Fruit fly (Drosophila melanogaster) whole organism, prepupa: Measurements from ENCODE around the gene Lcp65Ag2.

Experiments
- CG10631 ChIP-seq: fragments of 200-800 bp; sonication (Bioruptor generic); optimal IDR thresholded peaks from 2 replicates; lab custom pipeline; 2016; ENCODE audit warnings: missing biosample characterization, missing genetic modification characterization
- CG10669 ChIP-seq: fragments of 200-800 bp; sonication (Bioruptor generic); optimal IDR thresholded peaks from 3 replicates; lab custom pipeline; 2018; ENCODE audit warnings: missing biosample characterization, mild to moderate bottlenecking, missing genetic modification characterization, moderate library complexity
- CG11902 ChIP-seq: fragments of 200-800 bp; sonication (Bioruptor generic); optimal IDR thresholded peaks from 3 replicates; lab custom pipeline; 2016; ENCODE audit warnings: missing biosample characterization, missing genetic modification characterization
- CG15336 ChIP-seq: fragments of 200-800 bp; sonication (Bioruptor generic); IDR thresholded peaks from 2 replicates; pipeline ENCODE4 v1.3.6; 2022; ENCODE audit warnings: missing biosample characterization, missing genetic modification characterization
- CG1621 ChIP-seq: fragments of 200-800 bp; sonication (Bioruptor generic); optimal IDR thresholded peaks from 3 replicates; lab custom pipeline; 2018; ENCODE audit warnings: missing biosample characterization, mild to moderate bottlenecking, missing genetic modification characterization
- CG16779 ChIP-seq: fragments of 200-800 bp; sonication (Bioruptor generic); optimal IDR thresholded peaks from 3 replicates; lab custom pipeline; 2017; ENCODE audit warnings: missing biosample characterization, mild to moderate bottlenecking, missing genetic modification characterization
- CG3032 ChIP-seq: fragments of 200-800 bp; optimal IDR thresholded peaks from 2 replicates; lab custom pipeline; 2019; ENCODE audit warnings: missing biosample characterization, mild to moderate bottlenecking, missing genetic modification characterization, moderate library complexity
- CG31627 ChIP-seq: fragments of 200-800 bp; sonication (Bioruptor generic); optimal IDR thresholded peaks from 3 replicates; lab custom pipeline; 2016; ENCODE audit warnings: missing biosample characterization, missing genetic modification characterization
- CG32006 ChIP-seq: fragments of 200-800 bp; sonication (Bioruptor generic); optimal IDR thresholded peaks from 3 replicates; lab custom pipeline; 2017; ENCODE audit warnings: missing biosample characterization, mild to moderate bottlenecking, missing genetic modification characterization
- CG34406 ChIP-seq: fragments of 200-800 bp; sonication (Bioruptor generic); optimal IDR thresholded peaks from 3 replicates; lab custom pipeline; 2016; ENCODE audit warnings: missing biosample characterization, missing genetic modification characterization
- CG3919 ChIP-seq: fragments of 200-800 bp; sonication (Bioruptor generic); optimal IDR thresholded peaks from 3 replicates; lab custom pipeline; 2016; ENCODE audit warnings: missing biosample characterization, missing genetic modification characterization
- CG4318 ChIP-seq: fragments of 200-800 bp; sonication (Bioruptor generic); optimal IDR thresholded peaks from 3 replicates; lab custom pipeline; 2017; ENCODE audit warnings: missing biosample characterization, mild to moderate bottlenecking, missing genetic modification characterization
- CG6163 ChIP-seq: fragments of 200-800 bp; sonication (Bioruptor generic); IDR thresholded peaks from 3 replicates; pipeline ENCODE4 v1.3.6; 2022; ENCODE audit warnings: missing biosample characterization, missing genetic modification characterization
- CG6276 ChIP-seq: fragments of 200-800 bp; sonication (Bioruptor generic); optimal IDR thresholded peaks from 2 replicates; lab custom pipeline; 2017; ENCODE audit warnings: missing biosample characterization, mild to moderate bottlenecking, missing genetic modification characterization
- CG6854 ChIP-seq: fragments of 200-800 bp; sonication (Bioruptor generic); optimal IDR thresholded peaks from 2 replicates; lab custom pipeline; 2017; ENCODE audit warnings: missing biosample characterization, mild to moderate bottlenecking, missing genetic modification characterization
- CG7368 ChIP-seq: fragments of 200-800 bp; sonication (Bioruptor generic); optimal IDR thresholded peaks from 3 replicates; lab custom pipeline; 2016; ENCODE audit warnings: missing biosample characterization, missing genetic modification characterization
- CG8119 ChIP-seq: fragments of 200-800 bp; sonication (Bioruptor generic); IDR thresholded peaks from 3 replicates; pipeline ENCODE4 v1.3.6; 2022; ENCODE audit warnings: missing biosample characterization, missing genetic modification characterization
- CG8319 ChIP-seq: fragments of 200-800 bp; sonication (Bioruptor generic); optimal IDR thresholded peaks from 3 replicates; lab custom pipeline; 2016; ENCODE audit warnings: missing biosample characterization, missing genetic modification characterization
- CG8632 ChIP-seq: fragments of 200-800 bp; sonication (Bioruptor generic); optimal IDR thresholded peaks from 3 replicates; lab custom pipeline; 2016; ENCODE audit warnings: missing biosample characterization, missing genetic modification characterization
- CG9139 ChIP-seq: fragments of 200-800 bp; sonication (Bioruptor generic); optimal IDR thresholded peaks from 3 replicates; lab custom pipeline; 2017; ENCODE audit warnings: missing biosample characterization, mild to moderate bottlenecking, missing genetic modification characterization
- Eip75B ChIP-seq: fragments of 200-800 bp; sonication (Bioruptor generic); optimal IDR thresholded peaks from 3 replicates; lab custom pipeline; 2016; ENCODE audit warnings: missing biosample characterization, missing genetic modification characterization
- Eip78C ChIP-seq: fragments of 200-800 bp; sonication (Bioruptor generic); peaks from one replicate; lab custom pipeline; 2016; ENCODE audit warnings: missing biosample characterization, missing genetic modification characterization
- Eip93F ChIP-seq: fragments of 200-800 bp; sonication (Bioruptor generic); optimal IDR thresholded peaks from 2 replicates; lab custom pipeline; 2016; ENCODE audit warnings: missing biosample characterization, mild to moderate bottlenecking, missing genetic modification characterization
- Ets21C ChIP-seq: fragments of 200-800 bp; sonication (Bioruptor generic); optimal IDR thresholded peaks from 3 replicates; lab custom pipeline; 2016; ENCODE audit warnings: missing biosample characterization, missing genetic modification characterization
- Ets96B ChIP-seq: fragments of 200-800 bp; optimal IDR thresholded peaks from 2 replicates; lab custom pipeline; 2019; ENCODE audit warnings: missing biosample characterization, mild to moderate bottlenecking, missing genetic modification characterization, moderate library complexity
- Gug ChIP-seq: fragments of 200-800 bp; sonication (Bioruptor generic); IDR thresholded peaks from 2 replicates; pipeline ENCODE4 v1.3.6; 2022; ENCODE audit warnings: missing biosample characterization, missing genetic modification characterization
- Hr39 ChIP-seq: fragments of 200-800 bp; sonication (Bioruptor generic); optimal IDR thresholded peaks from 2 replicates; lab custom pipeline; 2016; ENCODE audit warnings: missing biosample characterization, missing genetic modification characterization
- Hr4 ChIP-seq: fragments of 200-800 bp; sonication (Bioruptor generic); optimal IDR thresholded peaks from 3 replicates; lab custom pipeline; 2016; ENCODE audit warnings: missing biosample characterization, missing genetic modification characterization
- Met ChIP-seq: fragments of 200-800 bp; sonication (Bioruptor generic); optimal IDR thresholded peaks from 3 replicates; lab custom pipeline; 2016; ENCODE audit warnings: missing biosample characterization, missing genetic modification characterization
- OdsH ChIP-seq: fragments of 200-800 bp; sonication (Bioruptor generic); optimal IDR thresholded peaks from 3 replicates; lab custom pipeline; 2016; ENCODE audit warnings: missing biosample characterization, missing genetic modification characterization
- Sox102F ChIP-seq: fragments of 200-800 bp; sonication (Bioruptor generic); optimal IDR thresholded peaks from 2 replicates; lab custom pipeline; 2016; ENCODE audit warnings: missing biosample characterization, mild to moderate bottlenecking, missing genetic modification characterization
- Sox14 ChIP-seq: fragments of 200-800 bp; sonication (Bioruptor generic); optimal IDR thresholded peaks from 3 replicates; lab custom pipeline; 2016; ENCODE audit warnings: missing biosample characterization, missing genetic modification characterization
- Sox15 ChIP-seq: fragments of 200-800 bp; sonication (Bioruptor generic); optimal IDR thresholded peaks from 3 replicates; lab custom pipeline; 2016; ENCODE audit warnings: missing biosample characterization, missing genetic modification characterization
- acj6 ChIP-seq: fragments of 200-800 bp; sonication (Bioruptor generic); optimal IDR thresholded peaks from 3 replicates; lab custom pipeline; 2016; ENCODE audit warnings: missing biosample characterization, missing genetic modification characterization
- cyc ChIP-seq: fragments of 200-800 bp; sonication (Bioruptor generic); optimal IDR thresholded peaks from 3 replicates; lab custom pipeline; 2016; ENCODE audit warnings: missing biosample characterization, missing genetic modification characterization
- dac ChIP-seq: fragments of 200-800 bp; sonication (Bioruptor generic); optimal IDR thresholded peaks from 2 replicates; lab custom pipeline; 2017; ENCODE audit warnings: missing biosample characterization, mild to moderate bottlenecking, missing genetic modification characterization
- dsx ChIP-seq: fragments of 200-800 bp; optimal IDR thresholded peaks from 3 replicates; lab custom pipeline; 2019; ENCODE audit warnings: missing biosample characterization, mild to moderate bottlenecking, missing genetic modification characterization, moderate library complexity; ENCODE audit not compliant: poor library complexity, severe bottlenecking
- esn ChIP-seq: fragments of 200-800 bp; sonication (Bioruptor generic); optimal IDR thresholded peaks from 2 replicates; lab custom pipeline; 2016; ENCODE audit warnings: missing biosample characterization, mild to moderate bottlenecking, missing genetic modification characterization, moderate library complexity
- fd59A ChIP-seq: fragments of 200-800 bp; sonication (Bioruptor generic); optimal IDR thresholded peaks from 2 replicates; lab custom pipeline; 2017; ENCODE audit warnings: missing biosample characterization, mild to moderate bottlenecking, missing genetic modification characterization, missing genetic modification reagents
- fkh ChIP-seq: fragments of 200-800 bp; sonication (Bioruptor generic); optimal IDR thresholded peaks from 3 replicates; lab custom pipeline; 2017; ENCODE audit warnings: missing biosample characterization, mild to moderate bottlenecking, missing genetic modification characterization, moderate library complexity
- lz ChIP-seq: fragments of 200-800 bp; sonication (Bioruptor generic); optimal IDR thresholded peaks from 3 replicates; lab custom pipeline; 2016; ENCODE audit warnings: missing biosample characterization, missing genetic modification characterization
- net ChIP-seq: fragments of 200-800 bp; sonication (Bioruptor generic); optimal IDR thresholded peaks from 3 replicates; lab custom pipeline; 2016; ENCODE audit warnings: missing biosample characterization, missing genetic modification characterization
- salr ChIP-seq, 2 experiments: fragments of 200-800 bp; sonication (Bioruptor generic); optimal IDR thresholded peaks; 3 replicates each; lab custom pipeline; 2016 to 2018; ENCODE audit warnings: missing biosample characterization in 2 of 2, missing genetic modification characterization in 2 of 2, mild to moderate bottlenecking in 1 of 2
- spab ChIP-seq: fragments of 200-800 bp; sonication (Bioruptor generic); optimal IDR thresholded peaks from 2 replicates; lab custom pipeline; 2017; ENCODE audit warnings: missing biosample characterization, mild to moderate bottlenecking, missing genetic modification characterization, missing genetic modification reagents
- ss ChIP-seq, 2 experiments: fragments of 200-800 bp; sonication (Bioruptor generic); optimal IDR thresholded peaks; 2 replicates in 1 of 2; 3 replicates in 1 of 2; lab custom pipeline; 2017 to 2018; ENCODE audit warnings: mild to moderate bottlenecking in 2 of 2, missing biosample characterization in 2 of 2, missing genetic modification characterization in 2 of 2, moderate library complexity in 1 of 2
- svp ChIP-seq: fragments of 200-800 bp; sonication (Bioruptor generic); peaks from one replicate; lab custom pipeline; 2016; ENCODE audit warnings: missing biosample characterization, missing genetic modification characterization
- topi ChIP-seq: fragments of 200-800 bp; sonication (Bioruptor generic); optimal IDR thresholded peaks from 3 replicates; lab custom pipeline; 2016; ENCODE audit warnings: missing biosample characterization, missing genetic modification characterization
- vri ChIP-seq: fragments of 200-800 bp; sonication (Bioruptor generic); optimal IDR thresholded peaks from 3 replicates; lab custom pipeline; 2016; ENCODE audit warnings: missing biosample characterization, mild to moderate bottlenecking, missing genetic modification characterization

The Lcp65Ag2 gene

DNA sequence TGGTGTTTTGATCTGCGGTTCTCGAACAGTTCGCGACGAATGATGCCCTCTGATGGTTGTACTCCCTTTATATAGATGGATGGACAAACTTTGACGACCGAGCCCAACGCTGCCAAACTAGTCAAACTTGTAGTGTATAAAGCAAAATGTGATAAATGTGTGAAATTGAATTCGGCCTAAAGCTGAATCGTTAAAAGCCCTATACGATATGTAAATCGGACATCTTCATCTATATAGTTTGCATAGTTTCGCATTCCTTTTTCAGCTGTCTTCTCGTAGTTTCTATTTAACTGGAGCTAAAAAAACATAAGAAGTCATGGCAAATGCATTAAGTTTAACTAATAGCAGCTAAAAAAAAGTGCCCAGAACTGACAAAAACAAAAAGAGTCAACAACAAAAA is at the start of gene Lcp65Ag2:
Gene Lcp65Ag2, minus strand, starts transcription at position 48 of the 400 bp plus-strand sequence.
- TF ChIP-seq dsx (GFP tag; lab: Kevin White, UChicago) (no peak), CG16779 (no peak), CG6163 (GFP tag; lab: Robert Waterston, UW) (no peak), CG3032 (tag; lab: Kevin White, UChicago) (no peak), Eip78C (no peak), CG15336 (GFP tag; lab: Robert Waterston, UW) (no peak), CG6276 (GFP tag; lab: Kevin White, UChicago) (no peak), topi (GFP tag; lab: Kevin White, UChicago) (no peak), CG10669 (GFP tag; lab: Kevin White, UChicago) (no peak), CG3919 (no peak), Gug (GFP tag; lab: Robert Waterston, UW) (no peak), fd59A (GFP tag; lab: Kevin White, UChicago) (no peak), Sox102F (GFP tag; lab: Kevin White, UChicago) (no peak), CG8319 (no peak), net (GFP tag; lab: Kevin White, UChicago) (no peak), Hr4 (no peak), Sox15 (GFP tag; lab: Kevin White, UChicago) (no peak), CG1621 (tag; lab: Kevin White, UChicago) (no peak)

DNA sequence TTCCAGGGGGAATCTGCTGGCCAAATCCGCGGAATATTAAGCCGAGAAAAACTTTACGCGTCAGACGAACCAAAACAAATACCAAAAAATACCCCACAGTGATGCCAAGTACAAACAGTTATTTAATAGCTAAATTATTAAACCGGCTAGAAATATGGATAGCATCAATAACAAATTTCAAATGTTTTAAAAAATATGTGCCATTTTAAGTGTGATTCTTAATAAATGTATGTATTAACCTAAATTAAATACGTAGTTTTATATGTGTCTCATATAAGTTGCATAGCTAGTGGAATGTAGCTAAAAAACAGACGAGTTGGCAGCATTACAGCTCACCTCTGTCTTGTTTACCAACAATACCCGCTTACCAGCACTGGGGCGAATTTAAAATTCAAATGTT is 48.4 kb upstream of the Lcp65Ag2 start, which contains the start of gene CG10274:
Gene CG10274, minus strand, starts transcription at position 54 of the 400 bp plus-strand sequence.
- no peak for TF ChIP-seq CG8119 (GFP tag; lab: Robert Waterston, UW)
- no peak for TF ChIP-seq CG8632 (GFP tag; lab: Kevin White, UChicago)
- no peak for TF ChIP-seq vri (GFP tag; lab: Kevin White, UChicago)
- TF ChIP-seq Hr4: no peak
- TF ChIP-seq CG10631: no peak
- TF ChIP-seq dsx (GFP tag; lab: Kevin White, UChicago): no peak
- TF ChIP-seq CG3919: no peak
- no peak for TF ChIP-seq Met (GFP tag; lab: Kevin White, UChicago)
- no peak for TF ChIP-seq Eip93F
- no peak for TF ChIP-seq Sox102F (GFP tag; lab: Kevin White, UChicago)
- TF ChIP-seq cyc: peak; percentile 71
- no peak for TF ChIP-seq Sox14
- TF ChIP-seq CG32006 (GFP tag; lab: Kevin White, UChicago): no peak
- TF ChIP-seq CG10669 (GFP tag; lab: Kevin White, UChicago): no peak
- no peak for TF ChIP-seq CG34406 (GFP tag; lab: Kevin White, UChicago)
- peak; percentile 82 for TF ChIP-seq CG31627 (GFP tag; lab: Kevin White, UChicago)
- TF ChIP-seq fkh (GFP tag; lab: Kevin White, UChicago): peak; percentile 98
- peak; percentile 79 for TF ChIP-seq esn (GFP tag; lab: Kevin White, UChicago)
- peak; percentile 78 for TF ChIP-seq CG3032 (tag; lab: Kevin White, UChicago)
- TF ChIP-seq fd59A (GFP tag; lab: Kevin White, UChicago): peak; percentile 34
- no peak for TF ChIP-seq svp
- no peak for TF ChIP-seq spab
- TF ChIP-seq Ets96B (tag; lab: Kevin White, UChicago): peak; percentile 64
- no peak for TF ChIP-seq ss (GFP tag; optimal IDR thresholded peaks at IDR 0.05; lab: Kevin White, UChicago)
- no peak for TF ChIP-seq dac (GFP tag; lab: Kevin White, UChicago)
- TF ChIP-seq CG11902 (GFP tag; lab: Kevin White, UChicago): peak; percentile 63
- TF ChIP-seq CG7368 (GFP tag; lab: Kevin White, UChicago): no peak
- no peak for TF ChIP-seq CG6276 (GFP tag; lab: Kevin White, UChicago)
- TF ChIP-seq Sox15 (GFP tag; lab: Kevin White, UChicago): peak; percentile 74
- TF ChIP-seq OdsH (GFP tag; lab: Kevin White, UChicago): no peak
- peak; percentile 82 for TF ChIP-seq Hr39 (GFP tag; lab: Kevin White, UChicago)
- no peak for TF ChIP-seq CG4318
- TF ChIP-seq topi (GFP tag; lab: Kevin White, UChicago): no peak
- TF ChIP-seq lz: peak; percentile 77
- no peak for TF ChIP-seq acj6 (GFP tag; lab: Kevin White, UChicago)
- no peak for TF ChIP-seq Ets21C (GFP tag; lab: Kevin White, UChicago)
- TF ChIP-seq CG6854 (GFP tag; lab: Kevin White, UChicago): no peak
- TF ChIP-seq CG15336 (GFP tag; lab: Robert Waterston, UW): no peak
- no peak for TF ChIP-seq CG16779
- TF ChIP-seq Eip75B (GFP tag; lab: Kevin White, UChicago): no peak
- no peak for TF ChIP-seq CG9139 (GFP tag; lab: Kevin White, UChicago)
- TF ChIP-seq CG1621 (tag; lab: Kevin White, UChicago): peak; percentile 33
- peak in 1 of 2 experiments; percentile 22 for TF ChIP-seq salr (GFP tag; optimal IDR thresholded peaks at IDR 0.05; lab: Kevin White, UChicago)
- peak; percentile 43; the same call in 1 of the 2 replicates for TF ChIP-seq Gug (GFP tag; lab: Robert Waterston, UW)
